Worm (Caenorhabditis elegans) whole organism, young adult: ENCODE results near the gene rga-5.

ENCODE experiments used
- F49E8.2 ChIP-seq: sonication (generic microtip); optimal IDR thresholded peaks from 3 replicates; lab custom pipeline; 2017; ENCODE audit warnings: missing genetic modification characterization, mild to moderate bottlenecking, missing compliant biosample characterization, antibody characterized with exemption, moderate library complexity; ENCODE audit not compliant: insufficient read depth
- F55B11.4 ChIP-seq: sonication (generic microtip); optimal IDR thresholded peaks from 2 replicates; lab custom pipeline; 2016; ENCODE audit warnings: missing compliant biosample characterization, missing genetic modification characterization, borderline replicate concordance; ENCODE audit not compliant: insufficient read depth
- F57A8.1 ChIP-seq: fragments of 200-800 bp; sonication (Bioruptor generic); optimal IDR thresholded peaks from 2 replicates; lab custom pipeline; 2018; ENCODE audit warnings: mild to moderate bottlenecking, missing genetic modification characterization, moderate library complexity, missing compliant biosample characterization
- ama-1 ChIP-seq, 3 experiments: fragments of 150-350 bp in 1 of 3; sonication (generic microtip) in 2 of 3; optimal IDR thresholded peaks; 2 replicates each; lab custom pipeline; 2014 to 2018; ENCODE audit warnings: missing biosample characterization in 2 of 3, missing genetic modification characterization in 2 of 3, missing genetic modification reagents in 2 of 3
- cebp-1 ChIP-seq, 2 experiments: fragments of 200-800 bp in 1 of 2; sonication (Bioruptor generic) in 1 of 2; sonication (generic microtip) in 1 of 2; IDR thresholded peaks in 1 of 2; optimal IDR thresholded peaks in 1 of 2; 2 replicates each; pipeline versions ENCODE4 v1.3.6 to Lab custom; 2017 to 2022; ENCODE audit warnings: missing compliant biosample characterization in 2 of 2, missing genetic modification characterization in 2 of 2, mild to moderate bottlenecking in 1 of 2, missing genetic modification reagents in 1 of 2, moderate library complexity in 1 of 2
- ceh-100 ChIP-seq: fragments of 200-800 bp; sonication (Bioruptor generic); IDR thresholded peaks from 2 replicates; pipeline ENCODE4 v1.3.6; 2022; ENCODE audit warnings: missing genetic modification reagents, missing genetic modification characterization, missing compliant biosample characterization
- hrde-1 ChIP-seq: sonication (generic microtip); optimal IDR thresholded peaks from 2 replicates; lab custom pipeline; 2016; ENCODE audit warnings: missing genetic modification characterization, mild to moderate bottlenecking, missing compliant biosample characterization, moderate library complexity, missing genotype, missing genetic modification reagents, borderline replicate concordance
- let-526 ChIP-seq: fragments of 200-800 bp; sonication (Bioruptor generic); IDR thresholded peaks from 2 replicates; pipeline ENCODE4 v1.3.6; 2022; ENCODE audit warnings: missing genetic modification reagents, missing genetic modification characterization, missing compliant biosample characterization
- madf-8 ChIP-seq: fragments of 200-800 bp; sonication (Bioruptor generic); conservative IDR thresholded peaks from 2 replicates; pipeline ENCODE4 v1.3.6; 2022; ENCODE audit warnings: missing genetic modification reagents, missing genetic modification characterization, missing compliant biosample characterization
- mcd-1 ChIP-seq: fragments of 200-800 bp; sonication (Bioruptor generic); IDR thresholded peaks from 2 replicates; pipeline ENCODE4 v1.3.6; 2022; ENCODE audit warnings: missing genetic modification reagents, missing genetic modification characterization, missing compliant biosample characterization
- nhr-90 ChIP-seq: sonication (generic microtip); optimal IDR thresholded peaks from 2 replicates; lab custom pipeline; 2016; ENCODE audit warnings: missing genotype, mild to moderate bottlenecking, missing genetic modification characterization, missing compliant biosample characterization
- unc-62 ChIP-seq: fragments of 150-350 bp; optimal IDR thresholded peaks from 2 replicates; lab custom pipeline; 2014; ENCODE audit warnings: missing biosample characterization, missing genetic modification reagents, missing genetic modification characterization
- ztf-25 ChIP-seq: fragments of 200-800 bp; sonication (Bioruptor generic); IDR thresholded peaks from 2 replicates; pipeline ENCODE4 v1.3.6; 2022; ENCODE audit warnings: missing genetic modification reagents, missing genetic modification characterization, missing compliant biosample characterization
- ztf-3 ChIP-seq: fragments of 200-800 bp; sonication (Bioruptor generic); optimal IDR thresholded peaks from 2 replicates; lab custom pipeline; 2018; ENCODE audit warnings: mild to moderate bottlenecking, missing genetic modification characterization, missing compliant biosample characterization

- TF ChIP-seq unc-62 (GFP tag; lab: Kevin White, UChicago) (no peak), F49E8.2 (no peak), nhr-90 (no peak), cebp-1 (GFP tag; IDR thresholded peaks at IDR 0.05; lab: Robert Waterston, UW) (no peak), cebp-1 (tag; optimal IDR thresholded peaks at IDR 0.05; lab: Kevin White, UChicago) (no peak), let-526 (GFP tag; lab: Robert Waterston, UW) (no peak), madf-8 (GFP tag; lab: Robert Waterston, UW) (no peak), ceh-100 (GFP tag; lab: Robert Waterston, UW) (no peak), ztf-3 (no peak), hrde-1 (tag; lab: Kevin White, UChicago) (no peak), ama-1 (optimal IDR thresholded peaks at IDR 0.05; lab: Kevin White, UChicago) (no peak), ama-1 (GFP tag; optimal IDR thresholded peaks at IDR 0.05; lab: Kevin White, UChicago) (no peak), ztf-25 (no peak), F55B11.4 (tag; lab: Kevin White, UChicago) (no peak), F57A8.1 (GFP tag; lab: Kevin White, UChicago) (no peak), mcd-1 (no peak)
These were observed 56.2 kb downstream of the rga-5 start for ce11 chrIV:13883922-13884321.
